Worm (Caenorhabditis elegans) whole organism, L1 larva: Measurements from ENCODE around the gene cyn-10.

Source experiments
- C04F5.9 ChIP-seq: sonication (generic microtip); optimal IDR thresholded peaks from 2 replicates; lab custom pipeline; 2016; ENCODE audit warnings: missing genetic modification characterization, missing compliant biosample characterization
- C16A3.4 ChIP-seq: fragments of 150-350 bp; optimal IDR thresholded peaks from 2 replicates; lab custom pipeline; 2014; ENCODE audit warnings: missing biosample characterization, missing genetic modification characterization
- F16B12.6 ChIP-seq: fragments of 150-350 bp; optimal IDR thresholded peaks from 2 replicates; lab custom pipeline; 2014; ENCODE audit warnings: missing biosample characterization, missing genetic modification characterization
- aha-1 ChIP-seq: fragments of 150-350 bp; optimal IDR thresholded peaks from 2 replicates; lab custom pipeline; 2014; ENCODE audit warnings: missing biosample characterization, missing genetic modification characterization
- aly-2 ChIP-seq: fragments of 150-350 bp; optimal IDR thresholded peaks from 2 replicates; lab custom pipeline; 2014; ENCODE audit warnings: missing biosample characterization, missing genetic modification characterization
- blmp-1 ChIP-seq: fragments of 150-350 bp; optimal IDR thresholded peaks from 2 replicates; lab custom pipeline; 2014; ENCODE audit warnings: missing biosample characterization, missing genetic modification characterization
- ceh-63 ChIP-seq: fragments of 200-800 bp; sonication (Bioruptor generic); optimal IDR thresholded peaks from 2 replicates; lab custom pipeline; 2018; ENCODE audit warnings: mild to moderate bottlenecking, missing genetic modification characterization, missing compliant biosample characterization
- ceh-8 ChIP-seq: fragments of 200-800 bp; sonication (Bioruptor generic); optimal IDR thresholded peaks from 2 replicates; lab custom pipeline; 2018; ENCODE audit warnings: mild to moderate bottlenecking, missing genetic modification characterization, moderate library complexity, missing compliant biosample characterization
- ceh-82 ChIP-seq, 3 experiments: fragments of 150-350 bp in 1 of 3; sonication (generic microtip) in 2 of 3; optimal IDR thresholded peaks; 2 replicates each; lab custom pipeline; 2014 to 2017; ENCODE audit warnings: missing biosample characterization in 3 of 3, missing genetic modification characterization in 3 of 3
- ceh-88 ChIP-seq: fragments of 200-800 bp; sonication (Bioruptor generic); IDR thresholded peaks from 2 replicates; pipeline ENCODE4 v1.3.6; 2022; ENCODE audit warnings: missing genetic modification characterization, missing compliant biosample characterization
- dpl-1 ChIP-seq, 3 experiments: fragments of 150-350 bp in 2 of 3; sonication (generic microtip) in 1 of 3; optimal IDR thresholded peaks; 2 replicates each; lab custom pipeline; 2014 to 2017; ENCODE audit warnings: missing biosample characterization in 3 of 3, missing genetic modification characterization in 3 of 3, missing genetic modification reagents in 3 of 3
- efl-1 ChIP-seq, 4 experiments: fragments of 150-350 bp; optimal IDR thresholded peaks in 3 of 4; peaks in 1 of 4; 1 replicate in 1 of 4; 2 replicates in 3 of 4; lab custom pipeline; 2014; ENCODE audit warnings: missing biosample characterization in 2 of 4, missing genetic modification characterization in 2 of 4, missing genetic modification reagents in 2 of 4
- egl-13 ChIP-seq: sonication (generic microtip); optimal IDR thresholded peaks from 2 replicates; lab custom pipeline; 2016; ENCODE audit warnings: missing genotype, missing genetic modification reagents, missing genetic modification characterization, missing compliant biosample characterization
- egl-27 ChIP-seq, 2 experiments: fragments of 150-350 bp in 1 of 2; sonication (generic microtip); optimal IDR thresholded peaks; 3 replicates each; lab custom pipeline; 2017 to 2018; ENCODE audit warnings: missing biosample characterization in 2 of 2, missing genetic modification characterization in 2 of 2, missing genetic modification reagents in 2 of 2
- ets-5 ChIP-seq: fragments of 200-800 bp; sonication (Bioruptor generic); IDR thresholded peaks from 2 replicates; pipeline ENCODE4 v1.3.6; 2022; ENCODE audit warnings: missing genetic modification characterization, missing compliant biosample characterization
- fkh-4 ChIP-seq: sonication (generic microtip); optimal IDR thresholded peaks from 2 replicates; lab custom pipeline; 2016; ENCODE audit warnings: missing compliant biosample characterization, missing genetic modification characterization, borderline replicate concordance
- grh-1 ChIP-seq: fragments of 200-800 bp; sonication (Bioruptor generic); IDR thresholded peaks from 2 replicates; pipeline ENCODE4 v1.3.6; 2022; ENCODE audit warnings: missing genetic modification reagents, missing genetic modification characterization, missing compliant biosample characterization
- hlh-17 ChIP-seq: fragments of 200-800 bp; sonication (Bioruptor generic); optimal IDR thresholded peaks from 2 replicates; lab custom pipeline; 2018; ENCODE audit warnings: missing genetic modification characterization, mild to moderate bottlenecking, missing compliant biosample characterization, moderate library complexity, borderline replicate concordance
- lin-14 ChIP-seq: fragments of 200-800 bp; sonication (Bioruptor generic); optimal IDR thresholded peaks from 2 replicates; lab custom pipeline; 2018; ENCODE audit warnings: mild to moderate bottlenecking, missing genetic modification characterization, moderate library complexity, missing compliant biosample characterization
- lin-15B ChIP-seq: fragments of 150-350 bp; sonication (generic microtip); optimal IDR thresholded peaks from 3 replicates; lab custom pipeline; 2014; ENCODE audit warnings: missing biosample characterization, missing genetic modification characterization
- lin-39 ChIP-seq: fragments of 150-350 bp; optimal IDR thresholded peaks from 2 replicates; lab custom pipeline; 2014; ENCODE audit warnings: missing biosample characterization, missing genetic modification reagents, missing genetic modification characterization
- lsy-2 ChIP-seq, 2 experiments: fragments of 150-350 bp; optimal IDR thresholded peaks; 2 replicates each; lab custom pipeline; 2014; ENCODE audit warnings: missing biosample characterization in 2 of 2, missing genetic modification characterization in 2 of 2
- mab-9 ChIP-seq: fragments of 200-800 bp; sonication (Bioruptor generic); IDR thresholded peaks from 2 replicates; pipeline ENCODE4 v1.3.6; 2022; ENCODE audit warnings: missing genetic modification reagents, missing genetic modification characterization, missing compliant biosample characterization
- mef-2 ChIP-seq: fragments of 150-350 bp; optimal IDR thresholded peaks from 2 replicates; lab custom pipeline; 2014; ENCODE audit warnings: missing biosample characterization, missing genetic modification characterization
- mep-1 ChIP-seq: fragments of 150-350 bp; optimal IDR thresholded peaks from 2 replicates; lab custom pipeline; 2014; ENCODE audit warnings: missing biosample characterization, missing genetic modification characterization
- nhr-11 ChIP-seq: fragments of 150-350 bp; optimal IDR thresholded peaks from 2 replicates; lab custom pipeline; 2014; ENCODE audit warnings: missing biosample characterization, missing genetic modification characterization
- nhr-19 ChIP-seq: fragments of 200-800 bp; sonication (Bioruptor generic); conservative IDR thresholded peaks from 2 replicates; pipeline ENCODE4 v1.3.6; 2022; ENCODE audit warnings: missing genetic modification characterization, missing compliant biosample characterization
- nhr-28 ChIP-seq: fragments of 150-350 bp; optimal IDR thresholded peaks from 2 replicates; lab custom pipeline; 2014; ENCODE audit warnings: missing biosample characterization, missing genetic modification characterization
- nhr-71 ChIP-seq: sonication (generic microtip); optimal IDR thresholded peaks from 2 replicates; lab custom pipeline; 2016; ENCODE audit warnings: mild to moderate bottlenecking, missing genetic modification characterization, moderate library complexity, missing compliant biosample characterization
- nhr-85 ChIP-seq: sonication (generic microtip); peaks from one replicate; lab custom pipeline; 2016; ENCODE audit warnings: missing genetic modification characterization, inconsistent platforms, missing compliant biosample characterization
- nhr-90 ChIP-seq: sonication (generic microtip); optimal IDR thresholded peaks from 2 replicates; lab custom pipeline; 2016; ENCODE audit warnings: mild to moderate bottlenecking, missing genetic modification characterization, missing compliant biosample characterization; ENCODE audit not compliant: poor library complexity
- pqm-1 ChIP-seq: sonication (generic microtip); optimal IDR thresholded peaks from 3 replicates; lab custom pipeline; 2017; ENCODE audit warnings: missing biosample characterization, missing genetic modification characterization
- skn-1 ChIP-seq: fragments of 150-350 bp; optimal IDR thresholded peaks from 2 replicates; lab custom pipeline; 2014; ENCODE audit warnings: missing biosample characterization, missing genetic modification characterization
- snpc-4 ChIP-seq: fragments of 150-350 bp; optimal IDR thresholded peaks from 2 replicates; lab custom pipeline; 2014; ENCODE audit warnings: missing biosample characterization, missing genetic modification characterization
- snu-23 ChIP-seq: sonication (generic microtip); optimal IDR thresholded peaks from 2 replicates; lab custom pipeline; 2016; ENCODE audit warnings: missing genetic modification characterization, missing compliant biosample characterization
- sox-4 ChIP-seq: sonication (generic microtip); optimal IDR thresholded peaks from 2 replicates; lab custom pipeline; 2016; ENCODE audit warnings: missing genetic modification characterization, missing compliant biosample characterization
- sptf-1 ChIP-seq: fragments of 150-350 bp; optimal IDR thresholded peaks from 2 replicates; lab custom pipeline; 2014; ENCODE audit warnings: missing biosample characterization, missing genetic modification characterization
- sup-37 ChIP-seq: fragments of 200-800 bp; sonication (Bioruptor generic); optimal IDR thresholded peaks from 2 replicates; lab custom pipeline; 2018; ENCODE audit warnings: mild to moderate bottlenecking, missing genetic modification characterization, missing compliant biosample characterization
- swsn-7 ChIP-seq: sonication (generic microtip); optimal IDR thresholded peaks from 2 replicates; lab custom pipeline; 2016; ENCODE audit warnings: missing genetic modification characterization, missing compliant biosample characterization
- tbx-2 ChIP-seq: sonication (generic microtip); optimal IDR thresholded peaks from 2 replicates; lab custom pipeline; 2016; ENCODE audit warnings: missing genetic modification characterization, missing compliant biosample characterization
- unc-62 ChIP-seq: fragments of 150-350 bp; optimal IDR thresholded peaks from 2 replicates; lab custom pipeline; 2014; ENCODE audit warnings: missing biosample characterization, missing genetic modification reagents, missing genetic modification characterization
- unc-86 ChIP-seq: sonication (generic microtip); optimal IDR thresholded peaks from 2 replicates; lab custom pipeline; 2016; ENCODE audit warnings: missing genetic modification characterization, missing compliant biosample characterization
- xbp-1 ChIP-seq: sonication (generic microtip); optimal IDR thresholded peaks from 2 replicates; lab custom pipeline; 2016; ENCODE audit warnings: missing genetic modification characterization, missing compliant biosample characterization
- zag-1 ChIP-seq: fragments of 150-350 bp; optimal IDR thresholded peaks from 2 replicates; lab custom pipeline; 2014; ENCODE audit warnings: missing biosample characterization, missing genetic modification characterization
- zip-4 ChIP-seq: fragments of 200-800 bp; sonication (Bioruptor generic); optimal IDR thresholded peaks from 2 replicates; lab custom pipeline; 2018; ENCODE audit warnings: mild to moderate bottlenecking, missing genetic modification characterization, moderate library complexity, missing compliant biosample characterization
- ztf-11 ChIP-seq, 2 experiments: sonication (generic microtip); optimal IDR thresholded peaks; 2 replicates each; lab custom pipeline; 2016 to 2017; ENCODE audit warnings: missing genetic modification characterization in 2 of 2, missing biosample characterization in 1 of 2, missing compliant biosample characterization in 1 of 2
- ztf-4 ChIP-seq: fragments of 150-350 bp; optimal IDR thresholded peaks from 2 replicates; lab custom pipeline; 2014; ENCODE audit warnings: missing biosample characterization, missing genetic modification characterization

The cyn-10 gene

DNA sequence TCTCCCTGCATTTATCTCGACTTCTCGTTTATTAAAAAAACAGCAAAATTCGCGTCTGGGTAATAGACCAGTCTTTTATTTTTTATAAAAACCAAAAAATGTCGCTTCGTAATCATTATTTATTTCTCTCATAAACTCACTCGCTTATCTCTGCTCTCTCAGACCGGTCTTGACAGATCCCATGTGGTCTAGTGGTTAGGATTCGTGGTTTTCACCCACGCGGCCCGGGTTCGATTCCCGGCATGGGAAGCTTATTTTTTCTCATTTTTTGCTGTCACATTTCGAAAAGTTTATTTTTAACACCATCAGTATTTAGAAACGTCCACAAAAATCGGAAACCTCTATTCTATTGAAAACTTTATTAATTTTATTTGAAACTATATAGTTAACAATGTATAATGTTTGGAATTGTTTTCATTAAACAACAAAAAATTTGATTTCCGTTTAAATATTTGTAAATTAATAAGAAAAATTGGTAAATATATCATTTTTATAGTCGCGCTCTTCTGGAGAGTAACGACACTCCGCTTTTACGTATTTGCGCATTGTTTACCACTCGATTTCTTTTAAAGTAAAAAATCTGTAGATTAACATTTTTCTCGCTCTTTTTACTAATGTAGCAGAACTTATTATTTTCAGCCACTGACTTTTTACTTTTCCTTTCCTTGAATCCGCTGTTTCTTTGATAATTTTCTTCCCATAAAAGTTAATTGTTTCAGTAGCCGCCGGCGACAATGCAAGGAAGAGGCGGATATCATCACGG lies 15.0 kb downstream of the cyn-10 start, which contains the start of gene hrpl-1 (continued):
- TF ChIP-seq snpc-4 (no peak), swsn-7 (tag; lab: Kevin White, UChicago) (peak; percentile 31), ets-5 (no peak), mep-1 (no peak), pqm-1 (tag; lab: Kevin White, UChicago) (no peak), nhr-71 (tag; lab: Kevin White, UChicago) (peak; percentile 58), ceh-8 (GFP tag; lab: Kevin White, UChicago) (no peak), zip-4 (GFP tag; lab: Kevin White, UChicago) (no peak), sptf-1 (tag; lab: Kevin White, UChicago) (no peak), unc-62 (no peak), C04F5.9 (no peak), mab-9 (GFP tag; lab: Robert Waterston, UW) (no peak), nhr-90 (tag; lab: Kevin White, UChicago) (peak; percentile 54), unc-86 (no peak), tbx-2 (no peak), mef-2 (tag; lab: Kevin White, UChicago) (no peak), grh-1 (GFP tag; lab: Robert Waterston, UW) (no peak), dpl-1 (GFP tag; optimal IDR thresholded peaks at IDR 0.05; lab: Kevin White, UChicago) (peak in 2 of 3 experiments; percentile 30 to 54), fkh-4 (no peak), sup-37 (GFP tag; lab: Kevin White, UChicago) (no peak), lin-14 (GFP tag; lab: Kevin White, UChicago) (no peak), skn-1 (tag; lab: Kevin White, UChicago) (no peak), xbp-1 (tag; lab: Kevin White, UChicago) (peak; percentile 28), hlh-17 (no peak), zag-1 (no peak), sox-4 (peak; percentile 35), ceh-82 (tag; optimal IDR thresholded peaks at IDR 0.05; lab: Kevin White, UChicago) (no peak), ztf-11 (tag; optimal IDR thresholded peaks at IDR 0.05; lab: Kevin White, UChicago) (no peak), nhr-28 (tag; lab: Kevin White, UChicago) (no peak), lin-39 (no peak), egl-13 (tag; lab: Kevin White, UChicago) (no peak)

DNA sequence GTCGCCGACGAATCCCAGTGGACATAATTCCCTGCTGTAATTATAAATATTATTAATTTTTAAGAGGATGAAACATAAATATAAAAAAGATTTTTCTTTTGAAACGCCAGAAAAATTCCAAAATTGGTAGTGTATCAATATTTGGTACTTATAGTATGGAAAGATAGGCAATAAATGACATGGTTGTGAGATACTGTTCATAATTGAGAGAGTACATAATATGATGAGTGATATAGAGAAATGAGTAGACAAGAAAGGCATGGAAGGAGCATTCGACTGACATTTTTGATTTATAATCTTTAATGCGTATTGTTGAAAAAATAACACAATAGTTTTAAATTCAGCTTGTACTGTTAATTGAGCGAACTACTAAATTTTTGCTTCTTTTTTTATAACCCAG lies 15.7 kb downstream of the cyn-10 start, which contains the start of gene C44B7.11:
Gene C44B7.11 (minus strand): TSS at position 34 of the 400 bp plus-strand sequence.
- TF ChIP-seq ceh-63 (GFP tag; lab: Kevin White, UChicago): no peak
- no peak for TF ChIP-seq egl-27 (tag; optimal IDR thresholded peaks at IDR 0.05; lab: Kevin White, UChicago)
- peak; percentile 5 for TF ChIP-seq mep-1
- TF ChIP-seq efl-1 (optimal IDR thresholded peaks at IDR 0.05; lab: Kevin White, UChicago): no peak
- TF ChIP-seq efl-1 (GFP tag; optimal IDR thresholded peaks at IDR 0.05 in 1 of 2; lab: Kevin White, UChicago): peak in 1 of 2 experiments; percentile 11
- TF ChIP-seq blmp-1 (tag; lab: Kevin White, UChicago): peak; percentile 19

DNA sequence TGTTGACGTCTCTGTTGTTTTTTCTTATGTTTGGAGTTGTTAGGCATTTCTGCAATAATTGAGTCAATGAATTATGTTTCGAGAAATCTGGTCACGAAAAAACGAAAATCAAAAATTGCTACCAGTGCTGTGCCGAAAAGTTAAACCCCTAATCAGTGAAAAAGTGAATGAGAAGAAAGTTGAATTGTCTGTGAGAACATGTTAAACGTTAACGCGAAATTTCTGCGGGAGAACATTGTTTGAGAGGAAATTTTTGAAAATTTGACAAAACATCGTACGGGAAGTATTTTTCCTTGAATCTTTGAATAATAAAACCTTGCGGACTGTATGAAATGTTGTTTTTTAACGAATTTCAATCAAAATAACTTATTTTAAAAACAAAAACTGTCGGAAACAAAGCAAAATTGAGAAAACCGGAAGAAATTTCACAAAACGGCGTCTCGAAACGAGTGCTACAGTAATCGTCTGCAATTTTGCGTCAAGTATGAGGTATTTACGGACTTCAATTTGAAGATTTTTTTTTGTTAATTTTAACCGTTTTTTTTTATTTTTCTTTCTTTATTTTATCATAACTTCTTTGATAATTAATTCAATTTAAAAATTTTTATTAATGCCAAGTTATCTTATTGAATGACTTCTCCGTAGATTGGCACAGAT lies 19.4 kb downstream of the cyn-10 start, which contains the start of gene adal-1:
Gene adal-1 (minus strand): TSS at position 51 of the 657 bp plus-strand sequence.
- TF ChIP-seq sup-37 (GFP tag; lab: Kevin White, UChicago) (no peak), aly-2 (tag; lab: Kevin White, UChicago) (no peak), zag-1 (no peak), nhr-85 (tag; lab: Kevin White, UChicago) (no peak), unc-86 (no peak), C04F5.9 (no peak), ceh-88 (GFP tag; lab: Robert Waterston, UW) (no peak), ets-5 (no peak), lin-15B (no peak), C16A3.4 (tag; lab: Kevin White, UChicago) (no peak), ztf-11 (tag; optimal IDR thresholded peaks at IDR 0.05; lab: Kevin White, UChicago) (no peak), hlh-17 (no peak), efl-1 (optimal IDR thresholded peaks at IDR 0.05; lab: Kevin White, UChicago) (peak in 1 of 2 experiments; percentile 20), efl-1 (GFP tag; optimal IDR thresholded peaks at IDR 0.05 in 1 of 2; lab: Kevin White, UChicago) (peak in 1 of 2 experiments; percentile 81), xbp-1 (tag; lab: Kevin White, UChicago) (no peak), nhr-11 (tag; lab: Kevin White, UChicago) (no peak), sox-4 (no peak), nhr-19 (no peak), lsy-2 (tag; optimal IDR thresholded peaks at IDR 0.05; lab: Kevin White, UChicago) (peak in 1 of 2 experiments; percentile 37), ztf-4 (tag; lab: Kevin White, UChicago) (no peak), F16B12.6 (no peak), blmp-1 (tag; lab: Kevin White, UChicago) (peak; percentile 43), snu-23 (GFP tag; lab: Kevin White, UChicago) (no peak), aha-1 (tag; lab: Kevin White, UChicago) (no peak)
